Fruit fly (Drosophila melanogaster) whole organism, embryonic: Measurements from ENCODE around the gene Lcp65Ag2.

Experiments
- Blimp-1 ChIP-seq: fragments of 200-800 bp; sonication (Bioruptor generic); optimal IDR thresholded peaks from 3 replicates; lab custom pipeline; 2018; ENCODE audit warnings: missing biosample characterization, missing genetic modification characterization, mild to moderate bottlenecking, moderate library complexity, missing genetic modification reagents
- CG10267 ChIP-seq: fragments of 200-800 bp; sonication (Bioruptor generic); optimal IDR thresholded peaks from 2 replicates; lab custom pipeline; 2018; ENCODE audit warnings: missing biosample characterization, mild to moderate bottlenecking, missing genetic modification characterization, moderate library complexity
- CG10979 ChIP-seq: fragments of 200-800 bp; sonication (Bioruptor generic); optimal IDR thresholded peaks from 2 replicates; lab custom pipeline; 2018; ENCODE audit warnings: missing biosample characterization, mild to moderate bottlenecking, missing genetic modification characterization, moderate library complexity
- CG12391 ChIP-seq: fragments of 200-800 bp; sonication (Bioruptor generic); optimal IDR thresholded peaks from 3 replicates; lab custom pipeline; 2018; ENCODE audit warnings: missing biosample characterization, mild to moderate bottlenecking, missing genetic modification characterization, moderate library complexity
- CG13424 ChIP-seq: fragments of 200-800 bp; sonication (Bioruptor generic); optimal IDR thresholded peaks from 2 replicates; lab custom pipeline; 2019; ENCODE audit warnings: missing biosample characterization, mild to moderate bottlenecking, missing genetic modification characterization, moderate library complexity
- CG14441 ChIP-seq: fragments of 200-800 bp; sonication (Bioruptor generic); IDR thresholded peaks from 2 replicates; pipeline ENCODE4 v1.3.6; 2022; ENCODE audit warnings: missing biosample characterization, missing genetic modification characterization
- CG14710 ChIP-seq: fragments of 200-800 bp; sonication (Bioruptor generic); optimal IDR thresholded peaks from 3 replicates; lab custom pipeline; 2019; ENCODE audit warnings: missing biosample characterization, mild to moderate bottlenecking, missing genetic modification characterization, moderate library complexity
- CG17328 ChIP-seq: fragments of 200-800 bp; sonication (Bioruptor generic); IDR thresholded peaks from 2 replicates; pipeline ENCODE4 v1.3.6; 2022; ENCODE audit warnings: missing biosample characterization, missing genetic modification characterization
- CG17359 ChIP-seq: fragments of 200-800 bp; sonication (Bioruptor generic); optimal IDR thresholded peaks from 3 replicates; lab custom pipeline; 2018; ENCODE audit warnings: missing biosample characterization, mild to moderate bottlenecking, missing genetic modification characterization, moderate library complexity
- CG1792 ChIP-seq: fragments of 200-800 bp; sonication (Bioruptor generic); optimal IDR thresholded peaks from 2 replicates; lab custom pipeline; 2016; ENCODE audit warnings: missing biosample characterization, missing genetic modification characterization
- CG18262 ChIP-seq: fragments of 200-800 bp; optimal IDR thresholded peaks from 3 replicates; lab custom pipeline; 2019; ENCODE audit warnings: missing biosample characterization, mild to moderate bottlenecking, missing genetic modification characterization, moderate library complexity
- CG18619 ChIP-seq: fragments of 200-800 bp; sonication (Bioruptor generic); optimal IDR thresholded peaks from 3 replicates; lab custom pipeline; 2017; ENCODE audit warnings: missing biosample characterization, mild to moderate bottlenecking, missing genetic modification characterization
- CG2712 ChIP-seq: fragments of 200-800 bp; optimal IDR thresholded peaks from 3 replicates; lab custom pipeline; 2019; ENCODE audit warnings: missing biosample characterization, mild to moderate bottlenecking, missing genetic modification characterization, moderate library complexity
- CG30403 ChIP-seq: fragments of 200-800 bp; sonication (Bioruptor generic); optimal IDR thresholded peaks from 3 replicates; lab custom pipeline; 2016; ENCODE audit warnings: missing biosample characterization, missing genetic modification characterization
- CG31441 ChIP-seq: fragments of 200-800 bp; sonication (Bioruptor generic); IDR thresholded peaks from 2 replicates; pipeline ENCODE4 v1.3.6; 2022; ENCODE audit warnings: missing biosample characterization, missing genetic modification characterization
- CG4424 ChIP-seq: fragments of 200-800 bp; sonication (Bioruptor generic); optimal IDR thresholded peaks from 3 replicates; lab custom pipeline; 2016; ENCODE audit warnings: missing biosample characterization, missing genetic modification characterization
- CG8388 ChIP-seq: fragments of 200-800 bp; sonication (Bioruptor generic); optimal IDR thresholded peaks from 2 replicates; lab custom pipeline; 2019; ENCODE audit warnings: missing biosample characterization, mild to moderate bottlenecking, missing genetic modification characterization, moderate library complexity
- CG8924 ChIP-seq: fragments of 200-800 bp; optimal IDR thresholded peaks from 3 replicates; lab custom pipeline; 2019; ENCODE audit warnings: missing biosample characterization, mild to moderate bottlenecking, missing genetic modification characterization, moderate library complexity
- CG9727 ChIP-seq: fragments of 200-800 bp; sonication (Bioruptor generic); optimal IDR thresholded peaks from 3 replicates; lab custom pipeline; 2017; ENCODE audit warnings: missing biosample characterization, mild to moderate bottlenecking, missing genetic modification characterization
- D ChIP-seq, 2 experiments: fragments of 200-800 bp in 1 of 2; fragments of >200 bp in 1 of 2; sonication (Bioruptor generic) in 1 of 2; optimal IDR thresholded peaks; 2 replicates in 1 of 2; 3 replicates in 1 of 2; lab custom pipeline; 2017; ENCODE audit warnings: mild to moderate bottlenecking in 1 of 2, missing biosample characterization in 1 of 2, missing genetic modification characterization in 1 of 2, missing genetic modification reagents in 1 of 2
- D19A ChIP-seq: fragments of 200-800 bp; optimal IDR thresholded peaks from 3 replicates; lab custom pipeline; 2019; ENCODE audit warnings: missing biosample characterization, mild to moderate bottlenecking, missing genetic modification characterization, moderate library complexity
- Deaf1 ChIP-seq: fragments of 200-800 bp; optimal IDR thresholded peaks from 3 replicates; lab custom pipeline; 2019; ENCODE audit warnings: missing biosample characterization, mild to moderate bottlenecking, missing genetic modification characterization, moderate library complexity
- Dip2 ChIP-seq: fragments of 200-800 bp; sonication (Bioruptor generic); IDR thresholded peaks from 2 replicates; pipeline ENCODE4 v1.3.6; 2022; ENCODE audit warnings: missing biosample characterization, missing genetic modification characterization
- Ets97D ChIP-seq: fragments of 200-800 bp; sonication (Bioruptor generic); optimal IDR thresholded peaks from 3 replicates; lab custom pipeline; 2016; ENCODE audit warnings: missing biosample characterization, missing genetic modification characterization
- NK7.1 ChIP-seq: fragments of 200-800 bp; sonication (Bioruptor generic); optimal IDR thresholded peaks from 3 replicates; lab custom pipeline; 2016; ENCODE audit warnings: missing biosample characterization, missing genetic modification characterization
- Oaz ChIP-seq: fragments of 200-800 bp; sonication (Bioruptor generic); IDR thresholded peaks from 2 replicates; pipeline ENCODE4 v1.3.6; 2022; ENCODE audit warnings: missing biosample characterization, missing genetic modification characterization
- Sox100B ChIP-seq: fragments of 200-800 bp; sonication (Bioruptor generic); optimal IDR thresholded peaks from 3 replicates; lab custom pipeline; 2018; ENCODE audit warnings: missing biosample characterization, mild to moderate bottlenecking, missing genetic modification characterization
- Ssrp ChIP-seq: fragments of 200-800 bp; sonication (Bioruptor generic); optimal IDR thresholded peaks from 2 replicates; lab custom pipeline; 2018; ENCODE audit warnings: missing biosample characterization, mild to moderate bottlenecking, missing genetic modification characterization, moderate library complexity
- Tbp ChIP-seq: fragments of >200 bp; optimal IDR thresholded peaks from 2 replicates; lab custom pipeline; 2018; ENCODE audit warnings: missing biosample characterization, missing genetic modification characterization
- Xrp1 ChIP-seq: fragments of 200-800 bp; sonication (Bioruptor generic); IDR thresholded peaks from 2 replicates; pipeline ENCODE4 v1.3.6; 2022; ENCODE audit warnings: missing biosample characterization, missing genetic modification characterization
- bsh ChIP-seq, 2 experiments: fragments of 200-800 bp; sonication (Bioruptor generic); optimal IDR thresholded peaks; 2 replicates each; lab custom pipeline; 2017 to 2018; ENCODE audit warnings: mild to moderate bottlenecking in 2 of 2, missing biosample characterization in 2 of 2, missing genetic modification characterization in 2 of 2, moderate library complexity in 1 of 2
- dan ChIP-seq: fragments of 200-800 bp; sonication (Bioruptor generic); IDR thresholded peaks from 2 replicates; pipeline ENCODE4 v1.3.6; 2022; ENCODE audit warnings: missing biosample characterization, missing genetic modification characterization
- dmrt11E ChIP-seq: fragments of 200-800 bp; sonication (Bioruptor generic); optimal IDR thresholded peaks from 3 replicates; lab custom pipeline; 2018; ENCODE audit warnings: missing biosample characterization, mild to moderate bottlenecking, missing genetic modification characterization, moderate library complexity
- dmrt99B ChIP-seq: fragments of 200-800 bp; sonication (Bioruptor generic); optimal IDR thresholded peaks from 2 replicates; lab custom pipeline; 2018; ENCODE audit warnings: missing biosample characterization, mild to moderate bottlenecking, missing genetic modification characterization, moderate library complexity
- fd96Cb ChIP-seq: fragments of 200-800 bp; sonication (Bioruptor generic); optimal IDR thresholded peaks from 2 replicates; lab custom pipeline; 2018; ENCODE audit warnings: missing biosample characterization, mild to moderate bottlenecking, missing genetic modification characterization, moderate library complexity
- gem ChIP-seq: fragments of 200-800 bp; sonication (Bioruptor generic); optimal IDR thresholded peaks from 2 replicates; lab custom pipeline; 2019; ENCODE audit warnings: missing biosample characterization, mild to moderate bottlenecking, missing genetic modification characterization, moderate library complexity
- grau ChIP-seq: fragments of 200-800 bp; optimal IDR thresholded peaks from 3 replicates; lab custom pipeline; 2019; ENCODE audit warnings: missing biosample characterization, mild to moderate bottlenecking, missing genetic modification characterization, moderate library complexity
- insv ChIP-seq, 2 experiments: fragments of 200-800 bp; sonication (Bioruptor generic); optimal IDR thresholded peaks; 3 replicates each; lab custom pipeline; 2016 to 2018; ENCODE audit warnings: missing biosample characterization in 2 of 2, missing genetic modification characterization in 2 of 2
- lola ChIP-seq, 3 experiments: fragments of >200 bp in 2 of 3; fragments of 200-800 bp in 1 of 3; sonication (Bioruptor generic) in 1 of 3; optimal IDR thresholded peaks; 2 replicates each; lab custom pipeline; 2017 to 2019; ENCODE audit warnings: missing biosample characterization in 3 of 3, missing genetic modification characterization in 3 of 3, mild to moderate bottlenecking in 1 of 3, moderate library complexity in 1 of 3
- maf-S ChIP-seq: fragments of 200-800 bp; sonication (Bioruptor generic); optimal IDR thresholded peaks from 2 replicates; lab custom pipeline; 2016; ENCODE audit warnings: missing biosample characterization, missing genetic modification characterization
- nmo ChIP-seq: fragments of 200-800 bp; sonication (Bioruptor generic); optimal IDR thresholded peaks from 2 replicates; lab custom pipeline; 2018; ENCODE audit warnings: missing biosample characterization, mild to moderate bottlenecking, missing genetic modification characterization, moderate library complexity
- row ChIP-seq: fragments of 200-800 bp; sonication (Bioruptor generic); IDR thresholded peaks from 3 replicates; pipeline ENCODE4 v1.3.6; 2022; ENCODE audit warnings: missing biosample characterization, missing genetic modification characterization
- sens ChIP-seq: fragments of 200-800 bp; sonication (Bioruptor generic); peaks from one replicate; lab custom pipeline; 2016; ENCODE audit warnings: missing biosample characterization, missing genetic modification characterization
- trem ChIP-seq: fragments of 200-800 bp; optimal IDR thresholded peaks from 3 replicates; lab custom pipeline; 2019; ENCODE audit warnings: missing biosample characterization, mild to moderate bottlenecking, missing genetic modification characterization, moderate library complexity
- vfl ChIP-seq: fragments of 200-800 bp; sonication (Bioruptor generic); optimal IDR thresholded peaks from 2 replicates; lab custom pipeline; 2016; ENCODE audit warnings: missing biosample characterization, missing genetic modification characterization

The Lcp65Ag2 gene

dm6 chr3L:6161997-6162396 is 28.6 kb upstream of the Lcp65Ag2 start (continued):
- TF ChIP-seq Ssrp (tag; lab: Kevin White, UChicago), result peak; percentile 34

DNA sequence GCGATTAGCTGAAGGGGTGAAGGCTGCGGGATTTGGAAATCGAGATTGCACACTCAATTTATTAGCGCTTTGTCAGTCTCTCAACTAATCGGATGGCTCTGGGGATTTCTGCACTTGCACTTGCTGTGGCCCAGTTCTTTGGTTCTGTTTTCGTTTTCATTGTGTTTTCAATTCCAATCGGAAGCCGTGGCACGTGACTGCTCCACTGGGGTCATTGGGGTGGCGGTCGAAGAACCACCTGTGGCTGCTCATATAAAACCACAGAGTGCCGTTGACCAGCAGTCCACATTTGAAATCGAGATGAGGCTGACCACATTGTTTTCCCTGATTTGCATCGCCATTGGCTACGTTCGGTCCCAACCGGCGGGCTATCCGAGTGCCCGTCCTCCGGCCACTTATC is 27.1 kb upstream of the Lcp65Ag2 start, which contains the start of gene Cpr65Az:
TSS of gene Cpr65Az (plus strand) at position 301 of the 400 bp plus-strand sequence.
- TF ChIP-seq sens (GFP tag; lab: Kevin White, UChicago) (peak; percentile 14), CG1792 (GFP tag; lab: Kevin White, UChicago) (no peak)

DNA sequence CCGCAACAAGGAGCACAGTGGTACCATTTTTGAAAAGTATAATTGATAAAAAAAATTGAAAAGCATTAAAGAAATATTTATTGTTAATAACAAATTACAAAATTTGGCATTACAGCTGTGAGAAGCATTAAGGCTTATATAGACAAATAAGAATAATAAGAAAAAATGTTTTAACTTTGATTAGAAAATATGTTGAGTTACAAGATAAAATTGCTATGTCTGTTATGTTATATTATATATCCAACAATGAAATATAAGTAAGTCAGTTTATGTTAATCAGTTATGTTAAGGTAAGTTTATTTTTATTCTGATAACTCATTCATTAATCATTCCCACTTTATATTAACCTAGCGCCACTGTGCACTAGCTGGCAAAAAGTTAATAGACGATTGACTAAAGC is 26.5 kb upstream of the Lcp65Ag2 start:
- TF ChIP-seq CG8388, result peak; percentile 9
- TF ChIP-seq CG18262 (tag; lab: Kevin White, UChicago), result peak; percentile 71
- TF ChIP-seq CG18619 (GFP tag; lab: Kevin White, UChicago), result no peak
- peak; percentile 7 for TF ChIP-seq CG4424
- no peak for TF ChIP-seq insv (GFP tag; optimal IDR thresholded peaks at IDR 0.05; lab: Kevin White, UChicago)
- TF ChIP-seq Ssrp (tag; lab: Kevin White, UChicago), result peak; percentile 33
- TF ChIP-seq NK7.1 (GFP tag; lab: Kevin White, UChicago), result no peak
- 0 out of 3 replicates have a peak, but pooled peaks have one; percentile 20 for TF ChIP-seq row (GFP tag; lab: Robert Waterston, UW)
- peak; percentile 12 for TF ChIP-seq CG13424 (tag; lab: Kevin White, UChicago)
- TF ChIP-seq gem (tag; lab: Kevin White, UChicago), result peak; percentile 60
- TF ChIP-seq dmrt11E (tag; lab: Kevin White, UChicago), result peak; percentile 64
- TF ChIP-seq CG12391 (tag; lab: Kevin White, UChicago), result peak; percentile 47
- TF ChIP-seq Xrp1 (GFP tag; lab: Robert Waterston, UW), result peak; percentile 26; the same call in 1 of the 2 replicates
- peak; percentile 35 for TF ChIP-seq CG8924 (tag; lab: Kevin White, UChicago)
- peak; percentile 36 for TF ChIP-seq dmrt99B (tag; lab: Kevin White, UChicago)
- peak; percentile 23 for TF ChIP-seq CG9727
- no peak for TF ChIP-seq dan (GFP tag; lab: Robert Waterston, UW)
- peak; percentile 31 for TF ChIP-seq nmo (GFP tag; lab: Kevin White, UChicago)
- TF ChIP-seq Oaz (GFP tag; lab: Robert Waterston, UW), result no peak
- peak; percentile 58 for TF ChIP-seq CG14710 (tag; lab: Kevin White, UChicago)
- TF ChIP-seq vfl (GFP tag; lab: Kevin White, UChicago), result no peak
- no peak for TF ChIP-seq D (optimal IDR thresholded peaks at IDR 0.05; lab: Kevin White, UChicago)
- peak; percentile 0 for TF ChIP-seq D (GFP tag; optimal IDR thresholded peaks at IDR 0.05; lab: Kevin White, UChicago)
- no peak for TF ChIP-seq CG14441 (GFP tag; lab: Robert Waterston, UW)
- TF ChIP-seq Sox100B, result peak; percentile 42
- TF ChIP-seq Deaf1, result peak; percentile 1
- TF ChIP-seq bsh (GFP tag; optimal IDR thresholded peaks at IDR 0.05; lab: Kevin White, UChicago), result peak in 1 of 2 experiments; percentile 17
- TF ChIP-seq Dip2 (GFP tag; lab: Robert Waterston, UW), result no peak
- TF ChIP-seq CG17328 (GFP tag; lab: Robert Waterston, UW), result no peak
- peak; percentile 16 for TF ChIP-seq trem (tag; lab: Kevin White, UChicago)
- peak; percentile 55 for TF ChIP-seq sens (GFP tag; lab: Kevin White, UChicago)
- peak; percentile 65 for TF ChIP-seq CG2712 (tag; lab: Kevin White, UChicago)
- TF ChIP-seq Blimp-1 (GFP tag; lab: Kevin White, UChicago), result peak; percentile 40
- no peak for TF ChIP-seq Tbp (GFP tag; lab: Kevin White, UChicago)
- peak; percentile 23 for TF ChIP-seq grau (tag; lab: Kevin White, UChicago)
- peak; percentile 1 for TF ChIP-seq CG30403
- TF ChIP-seq CG10979 (tag; lab: Kevin White, UChicago), result peak; percentile 68
- peak; percentile 2 for TF ChIP-seq CG17359
- no peak for TF ChIP-seq maf-S (GFP tag; lab: Kevin White, UChicago)
- TF ChIP-seq CG31441 (GFP tag; lab: Robert Waterston, UW), result peak; percentile 59
- TF ChIP-seq Ets97D (GFP tag; lab: Kevin White, UChicago), result no peak
- peak; percentile 1 for TF ChIP-seq fd96Cb (tag; lab: Kevin White, UChicago)
- TF ChIP-seq CG10267 (tag; lab: Kevin White, UChicago), result peak; percentile 43
- peak in 1 of 3 experiments; percentile 62 for TF ChIP-seq lola (GFP tag; optimal IDR thresholded peaks at IDR 0.05; lab: Kevin White, UChicago)
- TF ChIP-seq D19A (tag; lab: Kevin White, UChicago), result peak; percentile 35
